Fruit fly (Drosophila melanogaster) whole organism, wandering third instar larva: ENCODE results near the gene ATPsyngamma.

Experiments used
- Abd-B ChIP-seq: fragments of >200 bp; optimal IDR thresholded peaks from 2 replicates; lab custom pipeline; 2017; ENCODE audit warnings: missing biosample characterization, missing genetic modification characterization
- GATAd ChIP-seq: sonication (Bioruptor generic); optimal IDR thresholded peaks from 2 replicates; lab custom pipeline; 2016; ENCODE audit warnings: missing biosample characterization, missing genetic modification characterization
- Mio ChIP-seq: sonication (Bioruptor generic); optimal IDR thresholded peaks from 2 replicates; lab custom pipeline; 2016; ENCODE audit warnings: missing biosample characterization, missing genetic modification characterization
- OdsH ChIP-seq: fragments of 200-800 bp; sonication (Bioruptor generic); optimal IDR thresholded peaks from 2 replicates; lab custom pipeline; 2016; ENCODE audit warnings: missing biosample characterization, mild to moderate bottlenecking, missing genetic modification characterization
- Rel ChIP-seq, 2 experiments: fragments of 200-800 bp; sonication (Bioruptor generic) in 1 of 2; optimal IDR thresholded peaks; 2 replicates in 1 of 2; 3 replicates in 1 of 2; lab custom pipeline; 2016 to 2019; ENCODE audit warnings: mild to moderate bottlenecking in 2 of 2, missing biosample characterization in 2 of 2, missing genetic modification characterization in 2 of 2, moderate library complexity in 1 of 2
- ey ChIP-seq: fragments of 200-800 bp; sonication (Bioruptor generic); optimal IDR thresholded peaks from 2 replicates; lab custom pipeline; 2016; ENCODE audit warnings: missing biosample characterization, missing genetic modification characterization
- fru ChIP-seq: fragments of 200-800 bp; sonication (Bioruptor generic); optimal IDR thresholded peaks from 3 replicates; lab custom pipeline; 2016; ENCODE audit warnings: missing biosample characterization, mild to moderate bottlenecking, missing genetic modification characterization
- h ChIP-seq: fragments of 200-800 bp; sonication (Bioruptor generic); optimal IDR thresholded peaks from 3 replicates; lab custom pipeline; 2016; ENCODE audit warnings: missing biosample characterization, mild to moderate bottlenecking, missing genetic modification characterization
- jim ChIP-seq: fragments of 175-275, 200-325 bp; sonication (Bioruptor generic); optimal IDR thresholded peaks from 2 replicates; lab custom pipeline; 2016; ENCODE audit warnings: missing biosample characterization, mild to moderate bottlenecking, missing genetic modification characterization

DNA sequence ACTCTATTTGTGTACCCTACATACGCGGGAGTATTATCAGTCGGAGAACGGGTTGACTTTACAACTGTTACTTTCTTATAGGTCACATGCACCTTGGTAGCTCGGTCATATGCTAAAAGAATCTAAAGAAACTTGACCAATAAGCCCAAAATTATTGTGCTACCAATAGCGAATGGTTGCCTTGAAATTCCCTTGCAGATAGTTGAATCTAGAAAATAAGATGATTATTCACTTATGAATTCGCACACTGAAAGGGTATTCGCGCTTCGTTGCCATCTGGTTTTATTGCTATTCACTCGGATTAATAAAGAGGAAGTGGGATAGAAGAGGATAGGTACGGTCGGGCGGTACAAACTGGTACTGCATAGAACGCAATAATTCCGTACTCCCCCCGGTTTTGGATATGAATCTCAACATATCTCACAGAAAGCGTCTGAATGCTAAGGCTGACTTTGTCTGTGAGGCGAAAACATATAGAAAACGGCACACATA, 24.9 kb upstream of the ATPsyngamma start:
- no peak for TF ChIP-seq jim (GFP tag; lab: Kevin White, UChicago)
- TF ChIP-seq Abd-B (GFP tag; lab: Kevin White, UChicago): no peak
- TF ChIP-seq fru (GFP tag; lab: Kevin White, UChicago): peak; percentile 80
- TF ChIP-seq GATAd (GFP tag; lab: Kevin White, UChicago): no peak
- TF ChIP-seq h (GFP tag; lab: Kevin White, UChicago): peak; percentile 69
- TF ChIP-seq ey (GFP tag; lab: Kevin White, UChicago): peak; percentile 90
- peak; percentile 46 for TF ChIP-seq Mio (GFP tag; lab: Kevin White, UChicago)
- TF ChIP-seq Rel (GFP tag; optimal IDR thresholded peaks at IDR 0.05; lab: Kevin White, UChicago): no peak
- peak; percentile 90 for TF ChIP-seq Rel (tag; optimal IDR thresholded peaks at IDR 0.05; lab: Kevin White, UChicago)
- TF ChIP-seq OdsH (GFP tag; lab: Kevin White, UChicago): peak; percentile 77
